Fruit fly (Drosophila melanogaster) whole organism, embryonic: ENCODE results near the gene CG5214.

ENCODE experiments used
- Atf3 ChIP-seq: fragments of 200-800 bp; sonication (Bioruptor generic); optimal IDR thresholded peaks from 3 replicates; lab custom pipeline; 2016; ENCODE audit warnings: missing biosample characterization, missing genetic modification characterization
- BtbVII ChIP-seq: fragments of 200-800 bp; sonication (Bioruptor generic); optimal IDR thresholded peaks from 3 replicates; lab custom pipeline; 2017; ENCODE audit warnings: missing biosample characterization, mild to moderate bottlenecking, missing genetic modification characterization
- C15 ChIP-seq: fragments of 200-800 bp; sonication (Bioruptor generic); IDR thresholded peaks from 3 replicates; pipeline ENCODE4 v1.3.6; 2022; ENCODE audit warnings: missing biosample characterization, missing genetic modification characterization
- CG10147 ChIP-seq: fragments of 200-800 bp; sonication (Bioruptor generic); optimal IDR thresholded peaks from 2 replicates; lab custom pipeline; 2019; ENCODE audit warnings: missing biosample characterization, mild to moderate bottlenecking, missing genetic modification characterization, moderate library complexity
- CG11560 ChIP-seq: fragments of 200-800 bp; sonication (Bioruptor generic); IDR thresholded peaks from 3 replicates; pipeline ENCODE4 v1.3.6; 2022; ENCODE audit warnings: missing biosample characterization, missing genetic modification characterization
- CG12236 ChIP-seq: fragments of 200-800 bp; sonication (Bioruptor generic); optimal IDR thresholded peaks from 2 replicates; lab custom pipeline; 2016; ENCODE audit warnings: missing biosample characterization, missing genetic modification characterization
- CG13894 ChIP-seq: fragments of 200-800 bp; sonication (Bioruptor generic); optimal IDR thresholded peaks from 3 replicates; lab custom pipeline; 2018; ENCODE audit warnings: missing biosample characterization, mild to moderate bottlenecking, missing genetic modification characterization, moderate library complexity
- CG14014 ChIP-seq: fragments of 200-800 bp; sonication (Bioruptor generic); IDR thresholded peaks from 2 replicates; pipeline ENCODE4 v1.3.6; 2022; ENCODE audit warnings: missing biosample characterization, missing genetic modification characterization
- CG14050 ChIP-seq: fragments of 200-800 bp; sonication (Bioruptor generic); IDR thresholded peaks from 3 replicates; pipeline ENCODE4 v1.3.6; 2022; ENCODE audit warnings: missing biosample characterization, missing genetic modification characterization
- CG15601 ChIP-seq: fragments of 200-800 bp; sonication (Bioruptor generic); optimal IDR thresholded peaks from 3 replicates; lab custom pipeline; 2019; ENCODE audit warnings: missing biosample characterization, mild to moderate bottlenecking, missing genetic modification characterization, moderate library complexity
- CG17612 ChIP-seq: fragments of 200-800 bp; sonication (Bioruptor generic); IDR thresholded peaks from 2 replicates; pipeline ENCODE4 v1.3.6; 2022; ENCODE audit warnings: missing biosample characterization, missing genetic modification characterization
- CG2875 ChIP-seq: fragments of 200-800 bp; sonication (Bioruptor generic); optimal IDR thresholded peaks from 2 replicates; lab custom pipeline; 2017; ENCODE audit warnings: missing biosample characterization, mild to moderate bottlenecking, missing genetic modification characterization, missing genetic modification reagents
- CG30403 ChIP-seq: fragments of 200-800 bp; sonication (Bioruptor generic); optimal IDR thresholded peaks from 3 replicates; lab custom pipeline; 2016; ENCODE audit warnings: missing biosample characterization, missing genetic modification characterization
- CG32767 ChIP-seq: fragments of 200-800 bp; sonication (Bioruptor generic); IDR thresholded peaks from 2 replicates; pipeline ENCODE4 v1.3.6; 2022; ENCODE audit warnings: missing biosample characterization, missing genetic modification characterization
- CG4328 ChIP-seq: fragments of 200-800 bp; sonication (Bioruptor generic); optimal IDR thresholded peaks from 3 replicates; lab custom pipeline; 2017; ENCODE audit warnings: missing biosample characterization, missing genetic modification reagents, missing genetic modification characterization
- CG6689 ChIP-seq: fragments of 200-800 bp; sonication (Bioruptor generic); IDR thresholded peaks from 2 replicates; pipeline ENCODE4 v1.3.6; 2022; ENCODE audit warnings: missing biosample characterization, missing genetic modification characterization
- CG7786 ChIP-seq: fragments of 200-800 bp; sonication (Bioruptor generic); optimal IDR thresholded peaks from 2 replicates; lab custom pipeline; 2016; ENCODE audit warnings: missing biosample characterization, missing genetic modification characterization
- CG9215 ChIP-seq: fragments of 200-800 bp; sonication (Bioruptor generic); IDR thresholded peaks from 2 replicates; pipeline ENCODE4 v1.3.6; 2022; ENCODE audit warnings: missing biosample characterization, missing genetic modification characterization
- CG9876 ChIP-seq: fragments of 200-800 bp; sonication (Bioruptor generic); optimal IDR thresholded peaks from 2 replicates; lab custom pipeline; 2016; ENCODE audit warnings: missing biosample characterization, missing genetic modification characterization
- Dad ChIP-seq: fragments of 200-800 bp; sonication (Bioruptor generic); optimal IDR thresholded peaks from 3 replicates; lab custom pipeline; 2016; ENCODE audit warnings: missing biosample characterization, missing genetic modification characterization
- Dip3 ChIP-seq: fragments of 200-800 bp; sonication (Bioruptor generic); optimal IDR thresholded peaks from 3 replicates; lab custom pipeline; 2016; ENCODE audit warnings: missing biosample characterization, missing genetic modification characterization
- Ets97D ChIP-seq: fragments of 200-800 bp; sonication (Bioruptor generic); optimal IDR thresholded peaks from 3 replicates; lab custom pipeline; 2016; ENCODE audit warnings: missing biosample characterization, missing genetic modification characterization
- GATAe ChIP-seq: fragments of 200-800 bp; sonication (Bioruptor generic); conservative IDR thresholded peaks from 2 replicates; pipeline ENCODE4 v1.3.6; 2022; ENCODE audit warnings: missing biosample characterization, missing genetic modification characterization
- HLH3B ChIP-seq: fragments of 200-800 bp; sonication (Bioruptor generic); IDR thresholded peaks from 2 replicates; pipeline ENCODE4 v1.3.6; 2022; ENCODE audit warnings: missing biosample characterization, missing genetic modification characterization
- Hr39 ChIP-seq: fragments of >200 bp; optimal IDR thresholded peaks from 2 replicates; lab custom pipeline; 2017
- Mes4 ChIP-seq: fragments of 200-800 bp; sonication (Bioruptor generic); optimal IDR thresholded peaks from 2 replicates; lab custom pipeline; 2016; ENCODE audit warnings: missing biosample characterization, missing genetic modification characterization
- NC2α ChIP-seq: fragments of 200-800 bp; sonication (Bioruptor generic); optimal IDR thresholded peaks from 2 replicates; lab custom pipeline; 2016; ENCODE audit warnings: missing biosample characterization, missing genetic modification characterization
- NK7.1 ChIP-seq: fragments of 200-800 bp; sonication (Bioruptor generic); optimal IDR thresholded peaks from 3 replicates; lab custom pipeline; 2016; ENCODE audit warnings: missing biosample characterization, missing genetic modification characterization
- Oli ChIP-seq: fragments of 200-800 bp; sonication (Bioruptor generic); optimal IDR thresholded peaks from 2 replicates; lab custom pipeline; 2018; ENCODE audit warnings: missing biosample characterization, mild to moderate bottlenecking, missing genetic modification characterization, moderate library complexity
- Optix ChIP-seq: fragments of 200-800 bp; sonication (Bioruptor generic); IDR thresholded peaks from 3 replicates; pipeline ENCODE4 v1.3.6; 2022; ENCODE audit warnings: missing biosample characterization, missing genetic modification characterization
- Ravus ChIP-seq: fragments of 200-800 bp; sonication (Bioruptor generic); IDR thresholded peaks from 2 replicates; pipeline ENCODE4 v1.3.6; 2022; ENCODE audit warnings: missing biosample characterization, missing genetic modification characterization
- ara ChIP-seq: fragments of 200-800 bp; sonication (Bioruptor generic); IDR thresholded peaks from 2 replicates; pipeline ENCODE4 v1.3.6; 2022; ENCODE audit warnings: missing biosample characterization, missing genetic modification characterization
- cad ChIP-seq: fragments of >200 bp; optimal IDR thresholded peaks from 2 replicates; lab custom pipeline; 2017; ENCODE audit warnings: missing biosample characterization, missing genetic modification characterization
- ci ChIP-seq: fragments of 200-800 bp; sonication (Bioruptor generic); IDR thresholded peaks from 3 replicates; pipeline ENCODE4 v1.3.6; 2022; ENCODE audit warnings: missing biosample characterization, missing genetic modification characterization
- da ChIP-seq: fragments of 200-800 bp; sonication (Bioruptor generic); optimal IDR thresholded peaks from 2 replicates; lab custom pipeline; 2016; ENCODE audit warnings: missing biosample characterization, missing genetic modification characterization
- dm ChIP-seq: fragments of 200-800 bp; sonication (Bioruptor generic); optimal IDR thresholded peaks from 3 replicates; lab custom pipeline; 2016; ENCODE audit warnings: missing biosample characterization, missing genetic modification characterization
- fd102C ChIP-seq: fragments of 200-800 bp; sonication (Bioruptor generic); optimal IDR thresholded peaks from 2 replicates; lab custom pipeline; 2018; ENCODE audit warnings: missing biosample characterization, mild to moderate bottlenecking, missing genetic modification characterization, moderate library complexity
- fd3F ChIP-seq: fragments of 200-800 bp; sonication (Bioruptor generic); optimal IDR thresholded peaks from 2 replicates; lab custom pipeline; 2018; ENCODE audit warnings: missing biosample characterization, mild to moderate bottlenecking, missing genetic modification characterization, moderate library complexity
- insv ChIP-seq, 2 experiments: fragments of 200-800 bp; sonication (Bioruptor generic); optimal IDR thresholded peaks; 3 replicates each; lab custom pipeline; 2016 to 2018; ENCODE audit warnings: missing biosample characterization in 2 of 2, missing genetic modification characterization in 2 of 2
- jumu ChIP-seq: fragments of 200-800 bp; sonication (Bioruptor generic); optimal IDR thresholded peaks from 3 replicates; lab custom pipeline; 2016; ENCODE audit warnings: missing biosample characterization, missing genetic modification characterization
- kni ChIP-seq: fragments of 200-800 bp; sonication (Bioruptor generic); optimal IDR thresholded peaks from 3 replicates; lab custom pipeline; 2017; ENCODE audit warnings: mild to moderate bottlenecking, missing biosample characterization, missing genetic modification reagents, missing genetic modification characterization
- knrl ChIP-seq: fragments of 200-800 bp; sonication (Bioruptor generic); IDR thresholded peaks from 3 replicates; pipeline ENCODE4 v1.3.6; 2022; ENCODE audit warnings: missing biosample characterization, missing genetic modification characterization; ENCODE audit not compliant: partially characterized antibody
- lab ChIP-seq: fragments of 200-800 bp; sonication (Bioruptor generic); optimal IDR thresholded peaks from 3 replicates; lab custom pipeline; 2017; ENCODE audit warnings: missing biosample characterization, missing genetic modification characterization, mild to moderate bottlenecking, moderate library complexity, missing genetic modification reagents
- pb ChIP-seq: fragments of 200-800 bp; sonication (Bioruptor generic); optimal IDR thresholded peaks from 3 replicates; lab custom pipeline; 2016; ENCODE audit warnings: missing biosample characterization, missing genetic modification characterization
- pros ChIP-seq: fragments of 200-800 bp; sonication (Bioruptor generic); optimal IDR thresholded peaks from 3 replicates; lab custom pipeline; 2019; ENCODE audit warnings: missing biosample characterization, mild to moderate bottlenecking, missing genetic modification characterization, moderate library complexity
- pzg ChIP-seq: fragments of 200-800 bp; sonication (Bioruptor generic); optimal IDR thresholded peaks from 3 replicates; lab custom pipeline; 2018; ENCODE audit warnings: missing biosample characterization, mild to moderate bottlenecking, missing genetic modification characterization, moderate library complexity
- row ChIP-seq: fragments of 200-800 bp; sonication (Bioruptor generic); IDR thresholded peaks from 3 replicates; pipeline ENCODE4 v1.3.6; 2022; ENCODE audit warnings: missing biosample characterization, missing genetic modification characterization
- slbo ChIP-seq: fragments of 200-800 bp; sonication (Bioruptor generic); IDR thresholded peaks from 2 replicates; pipeline ENCODE4 v1.3.6; 2022; ENCODE audit warnings: missing biosample characterization, missing genetic modification characterization
- tin ChIP-seq: fragments of 200-800 bp; sonication (Bioruptor generic); optimal IDR thresholded peaks from 3 replicates; lab custom pipeline; 2016; ENCODE audit warnings: missing biosample characterization, missing genetic modification characterization
- unc-4 ChIP-seq: fragments of 200-800 bp; sonication (Bioruptor generic); IDR thresholded peaks from 2 replicates; pipeline ENCODE4 v1.3.6; 2022; ENCODE audit warnings: missing biosample characterization, missing genetic modification characterization; ENCODE audit not compliant: partially characterized antibody
- vvl ChIP-seq: fragments of 200-800 bp; sonication (Bioruptor generic); IDR thresholded peaks from 2 replicates; pipeline ENCODE4 v1.3.6; 2022; ENCODE audit warnings: missing biosample characterization, missing genetic modification characterization
- zf30C ChIP-seq: fragments of 200-800 bp; sonication (Bioruptor generic); optimal IDR thresholded peaks from 3 replicates; lab custom pipeline; 2018; ENCODE audit warnings: missing biosample characterization, mild to moderate bottlenecking, missing genetic modification characterization
- zfh2 ChIP-seq: fragments of 200-800 bp; sonication (Bioruptor generic); optimal IDR thresholded peaks from 2 replicates; lab custom pipeline; 2016; ENCODE audit warnings: missing biosample characterization, missing genetic modification characterization

Gene CG5214

dm6 chr3R:11269013-11269412 is 24.9 kb downstream of the CG5214 start (continued):
- TF ChIP-seq CG12236 (GFP tag; lab: Kevin White, UChicago) = peak; percentile 43
- no peak for TF ChIP-seq CG9876 (GFP tag; lab: Kevin White, UChicago)
- no peak for TF ChIP-seq CG11560 (tag; lab: Robert Waterston, UW)
- no peak for TF ChIP-seq pros (GFP tag; lab: Kevin White, UChicago)
- no peak for TF ChIP-seq CG13894 (tag; lab: Kevin White, UChicago)
- TF ChIP-seq kni = no peak
- no peak for TF ChIP-seq CG15601
- peak; percentile 45 for TF ChIP-seq CG4328 (GFP tag; lab: Kevin White, UChicago)
- TF ChIP-seq ci = no peak; the same call in 1 of the 3 replicates
- TF ChIP-seq CG10147 (GFP tag; lab: Kevin White, UChicago) = no peak
- TF ChIP-seq Atf3 (GFP tag; lab: Kevin White, UChicago) = peak; percentile 66
- no peak for TF ChIP-seq CG14050
- no peak for TF ChIP-seq CG32767 (GFP tag; lab: Robert Waterston, UW)
- TF ChIP-seq CG7786 (GFP tag; lab: Kevin White, UChicago) = peak; percentile 10
- TF ChIP-seq GATAe (GFP tag; lab: Robert Waterston, UW) = no peak
- peak; percentile 73 for TF ChIP-seq Optix (GFP tag; lab: Robert Waterston, UW)
- no peak for TF ChIP-seq CG9215 (GFP tag; lab: Robert Waterston, UW)
- peak; percentile 12 for TF ChIP-seq Dad (GFP tag; lab: Kevin White, UChicago)
- TF ChIP-seq unc-4 = no peak
- peak; percentile 71 for TF ChIP-seq tin (GFP tag; lab: Kevin White, UChicago)
- TF ChIP-seq vvl (GFP tag; lab: Robert Waterston, UW) = no peak
- TF ChIP-seq Ravus (GFP tag; lab: Robert Waterston, UW) = no peak
- no peak for TF ChIP-seq slbo
- TF ChIP-seq insv (GFP tag; optimal IDR thresholded peaks at IDR 0.05; lab: Kevin White, UChicago) = peak in 1 of 2 experiments; percentile 65
- TF ChIP-seq zf30C (GFP tag; lab: Kevin White, UChicago) = peak; percentile 35
- TF ChIP-seq knrl (GFP tag; lab: Robert Waterston, UW) = no peak
- TF ChIP-seq Mes4 = peak; percentile 65
- TF ChIP-seq BtbVII (GFP tag; lab: Kevin White, UChicago) = peak; percentile 75
- TF ChIP-seq NK7.1 (GFP tag; lab: Kevin White, UChicago) = peak; percentile 41
- peak; percentile 40; the same call in 1 of the 2 replicates for TF ChIP-seq CG6689
- peak; percentile 79 for TF ChIP-seq CG2875 (GFP tag; lab: Kevin White, UChicago)
- no peak for TF ChIP-seq CG30403 (GFP tag; lab: Kevin White, UChicago)
- TF ChIP-seq row (GFP tag; lab: Robert Waterston, UW) = no peak
- TF ChIP-seq CG14014 (GFP tag; lab: Robert Waterston, UW) = no peak
- TF ChIP-seq da (GFP tag; lab: Kevin White, UChicago) = no peak
- peak; percentile 2 for TF ChIP-seq NC2α (GFP tag; lab: Kevin White, UChicago)
- no peak for TF ChIP-seq Dip3
- peak; percentile 77 for TF ChIP-seq ara (GFP tag; lab: Robert Waterston, UW)
- peak; percentile 85 for TF ChIP-seq pb (GFP tag; lab: Kevin White, UChicago)
- no peak for TF ChIP-seq cad
- peak; percentile 66 for TF ChIP-seq Oli (tag; lab: Kevin White, UChicago)
- TF ChIP-seq C15 = no peak
- TF ChIP-seq Hr39 (lab: Kevin White, UChicago) = no peak
- peak; percentile 27 for TF ChIP-seq dm (GFP tag; lab: Kevin White, UChicago)
- no peak for TF ChIP-seq pzg (GFP tag; lab: Kevin White, UChicago)
- no peak for TF ChIP-seq Ets97D (GFP tag; lab: Kevin White, UChicago)
- no peak for TF ChIP-seq CG17612 (GFP tag; lab: Robert Waterston, UW)
- TF ChIP-seq jumu = peak; percentile 1
- TF ChIP-seq fd3F = no peak
- TF ChIP-seq lab = peak; percentile 79
- TF ChIP-seq zfh2 = no peak
- TF ChIP-seq HLH3B (GFP tag; lab: Robert Waterston, UW) = 0 out of 2 replicates have a peak, but pooled peaks have one; percentile 32
- peak; percentile 86 for TF ChIP-seq fd102C
